In genomic region chrX:21375595-21376047, dm6 we compare ENCODE assay signal across 1 fruit fly cellular context.
A peak's percentile ranks its signal among the peaks of the same experiment; 100 is the strongest.
TF ChIP-seq lines count a peak whose summit lies in the region.

No protein-coding gene starts in this region.

TF ChIP-seq in whole organism, embryonic, 481 proteins besides CTCF, POLR2A, EP300 and RAD21 (continued from another document):
- TF ChIP-seq CG4730 (GFP tag; IDR thresholded peaks at IDR 0.05; lab: Robert Waterston, UW) (no peak), CG6254 (GFP tag; optimal IDR thresholded peaks at IDR 0.05; lab: Kevin White, UChicago) (no peak), CG12071 (GFP tag; optimal IDR thresholded peaks at IDR 0.05; lab: Kevin White, UChicago) (no peak), lmd (GFP tag; IDR thresholded peaks at IDR 0.05; lab: Robert Waterston, UW) (peak; percentile 47; the same call in 1 of the 2 replicates), Lpt (GFP tag; optimal IDR thresholded peaks at IDR 0.05; lab: Kevin White, UChicago) (no peak), CG4424 (GFP tag; optimal IDR thresholded peaks at IDR 0.05; lab: Kevin White, UChicago) (peak; percentile 36), CG3163 (GFP tag; optimal IDR thresholded peaks at IDR 0.05; lab: Kevin White, UChicago) (no peak), Stat92E (GFP tag; optimal IDR thresholded peaks at IDR 0.05; lab: Kevin White, UChicago) (no peak), shn (GFP tag; optimal IDR thresholded peaks at IDR 0.05; lab: Kevin White, UChicago) (no peak), abd-A (tag; optimal IDR thresholded peaks at IDR 0.05; lab: Kevin White, UChicago) (no peak), CG18262 (tag; optimal IDR thresholded peaks at IDR 0.05; lab: Kevin White, UChicago) (peak; percentile 47), CG11456 (GFP tag; IDR thresholded peaks at IDR 0.05; lab: Robert Waterston, UW) (no peak), CG32532 (GFP tag; IDR thresholded peaks at IDR 0.05; lab: Robert Waterston, UW) (peak; percentile 59), Xbp1 (GFP tag; optimal IDR thresholded peaks at IDR 0.05; lab: Kevin White, UChicago) (peak; percentile 28), pzg (GFP tag; optimal IDR thresholded peaks at IDR 0.05; lab: Kevin White, UChicago) (no peak), CG4854 (GFP tag; optimal IDR thresholded peaks at IDR 0.05; lab: Kevin White, UChicago) (no peak), zen (tag; optimal IDR thresholded peaks at IDR 0.05; lab: Kevin White, UChicago) (no peak), Doc3 (GFP tag; IDR thresholded peaks at IDR 0.05; lab: Robert Waterston, UW; ENCODE audit: partially characterized antibody) (no peak), Ravus (GFP tag; IDR thresholded peaks at IDR 0.05; lab: Robert Waterston, UW) (no peak), CG7928 (GFP tag; optimal IDR thresholded peaks at IDR 0.05; lab: Kevin White, UChicago) (no peak), sim (GFP tag; IDR thresholded peaks at IDR 0.05; lab: Robert Waterston, UW) (no peak), jumu (GFP tag; optimal IDR thresholded peaks at IDR 0.05; lab: Kevin White, UChicago) (no peak), crp (GFP tag; optimal IDR thresholded peaks at IDR 0.05; lab: Kevin White, UChicago) (peak in 1 of 2 experiments; percentile 62), BEAF-32 (GFP tag; optimal IDR thresholded peaks at IDR 0.05; lab: Kevin White, UChicago) (no peak), Gug (GFP tag; IDR thresholded peaks at IDR 0.05; lab: Robert Waterston, UW) (peak; percentile 36; the same call in 1 of the 4 replicates), ssp (GFP tag; IDR thresholded peaks at IDR 0.05; lab: Robert Waterston, UW) (no peak), CG10147 (GFP tag; optimal IDR thresholded peaks at IDR 0.05; lab: Kevin White, UChicago) (peak; percentile 49), hbn (GFP tag; IDR thresholded peaks at IDR 0.05; lab: Robert Waterston, UW; ENCODE audit: partially characterized antibody) (no peak), CG33213 (GFP tag; optimal IDR thresholded peaks at IDR 0.05; lab: Kevin White, UChicago) (no peak), sqz (GFP tag; optimal IDR thresholded peaks at IDR 0.05; lab: Kevin White, UChicago) (no peak), HmgZ (tag; optimal IDR thresholded peaks at IDR 0.05; lab: Kevin White, UChicago) (peak; percentile 10), hb (GFP tag; IDR thresholded peaks at IDR 0.05; lab: Robert Waterston, UW; ENCODE audit: partially characterized antibody) (no peak), tgo (GFP tag; IDR thresholded peaks at IDR 0.05; lab: Robert Waterston, UW) (peak; percentile 35; the same call in 1 of the 3 replicates), Optix (GFP tag; IDR thresholded peaks at IDR 0.05; lab: Robert Waterston, UW) (no peak), fd3F (GFP tag; optimal IDR thresholded peaks at IDR 0.05; lab: Kevin White, UChicago) (peak; percentile 1), CG4282 (GFP tag; optimal IDR thresholded peaks at IDR 0.05; lab: Kevin White, UChicago) (no peak), Fer3 (tag; optimal IDR thresholded peaks at IDR 0.05; lab: Kevin White, UChicago) (peak; percentile 31), CG34422 (GFP tag; IDR thresholded peaks at IDR 0.05; lab: Robert Waterston, UW) (no peak), fu2 (GFP tag; optimal IDR thresholded peaks at IDR 0.05; lab: Kevin White, UChicago) (no peak), CG9609 (GFP tag; optimal IDR thresholded peaks at IDR 0.05; lab: Kevin White, UChicago) (no peak), Fer1 (GFP tag; optimal IDR thresholded peaks at IDR 0.05; lab: Kevin White, UChicago) (peak; percentile 59), CG3847 (GFP tag; IDR thresholded peaks at IDR 0.05; lab: Robert Waterston, UW) (peak; percentile 13; the same call in 1 of the 2 replicates), CG7963 (GFP tag; IDR thresholded peaks at IDR 0.05; lab: Robert Waterston, UW; ENCODE audit: partially characterized antibody) (no peak), CG12299 (tag; optimal IDR thresholded peaks at IDR 0.05; lab: Kevin White, UChicago) (no peak), CG5245 (GFP tag; optimal IDR thresholded peaks at IDR 0.05; lab: Kevin White, UChicago) (no peak), CG7556 (GFP tag; optimal IDR thresholded peaks at IDR 0.05; lab: Kevin White, UChicago) (peak; percentile 70), CG8944 (GFP tag; optimal IDR thresholded peaks at IDR 0.05; lab: Kevin White, UChicago) (no peak), D19B (GFP tag; optimal IDR thresholded peaks at IDR 0.05; lab: Kevin White, UChicago) (no peak), CG3838 (GFP tag; optimal IDR thresholded peaks at IDR 0.05; lab: Kevin White, UChicago) (no peak), gsb-n (tag; optimal IDR thresholded peaks at IDR 0.05; lab: Kevin White, UChicago) (no peak), cas (GFP tag; IDR thresholded peaks at IDR 0.05; lab: Robert Waterston, UW) (no peak), CG7357 (GFP tag; IDR thresholded peaks at IDR 0.05; lab: Robert Waterston, UW) (no peak), CG9876 (GFP tag; optimal IDR thresholded peaks at IDR 0.05; lab: Kevin White, UChicago) (no peak), H15 (GFP tag; IDR thresholded peaks at IDR 0.05; lab: Robert Waterston, UW) (no peak), sob (GFP tag; IDR thresholded peaks at IDR 0.05; lab: Robert Waterston, UW) (no peak), Hr78 (GFP tag; optimal IDR thresholded peaks at IDR 0.05; lab: Kevin White, UChicago) (no peak), mld (GFP tag; IDR thresholded peaks at IDR 0.05; lab: Robert Waterston, UW; ENCODE audit: partially characterized antibody) (no peak), CG30403 (GFP tag; optimal IDR thresholded peaks at IDR 0.05; lab: Kevin White, UChicago) (peak; percentile 44), unpg (GFP tag; optimal IDR thresholded peaks at IDR 0.05; lab: Kevin White, UChicago) (peak; percentile 40), sug (tag; optimal IDR thresholded peaks at IDR 0.05; lab: Kevin White, UChicago) (peak; percentile 30), nom (GFP tag; optimal IDR thresholded peaks at IDR 0.05; lab: Kevin White, UChicago) (no peak), Dip3 (GFP tag; optimal IDR thresholded peaks at IDR 0.05; lab: Kevin White, UChicago) (no peak), Mes4 (GFP tag; optimal IDR thresholded peaks at IDR 0.05; lab: Kevin White, UChicago) (no peak), rib (GFP tag; IDR thresholded peaks at IDR 0.05; lab: Robert Waterston, UW) (no peak), CG10654 (GFP tag; optimal IDR thresholded peaks at IDR 0.05; lab: Kevin White, UChicago) (no peak), wek (GFP tag; optimal IDR thresholded peaks at IDR 0.05; lab: Kevin White, UChicago) (no peak), Kr (GFP tag; optimal IDR thresholded peaks at IDR 0.05; lab: Kevin White, UChicago) (no peak), CG17186 (GFP tag; optimal IDR thresholded peaks at IDR 0.05; lab: Kevin White, UChicago) (no peak), lbe (GFP tag; optimal IDR thresholded peaks at IDR 0.05; lab: Kevin White, UChicago) (peak; percentile 2), CG11723 (GFP tag; optimal IDR thresholded peaks at IDR 0.05; lab: Kevin White, UChicago) (no peak), sc (optimal IDR thresholded peaks at IDR 0.05; lab: Kevin White, UChicago) (no peak), sc (GFP tag; optimal IDR thresholded peaks at IDR 0.05; lab: Kevin White, UChicago) (no peak), H2.0 (GFP tag; IDR thresholded peaks at IDR 0.05; lab: Robert Waterston, UW) (no peak), NK7.1 (GFP tag; optimal IDR thresholded peaks at IDR 0.05; lab: Kevin White, UChicago) (no peak), gt (GFP tag; IDR thresholded peaks at IDR 0.05; lab: Robert Waterston, UW) (no peak), twi (tag; optimal IDR thresholded peaks at IDR 0.05; lab: Kevin White, UChicago) (no peak), CG2129 (GFP tag; IDR thresholded peaks at IDR 0.05; lab: Robert Waterston, UW; ENCODE audit: partially characterized antibody) (no peak), Asciz (GFP tag; optimal IDR thresholded peaks at IDR 0.05; lab: Kevin White, UChicago) (peak; percentile 29), kah (GFP tag; optimal IDR thresholded peaks at IDR 0.05; lab: Kevin White, UChicago) (no peak), Usf (GFP tag; optimal IDR thresholded peaks at IDR 0.05; lab: Kevin White, UChicago) (no peak), Fer2 (tag; optimal IDR thresholded peaks at IDR 0.05; lab: Kevin White, UChicago) (no peak), CG14050 (GFP tag; IDR thresholded peaks at IDR 0.05; lab: Robert Waterston, UW) (no peak), gro (GFP tag; optimal IDR thresholded peaks at IDR 0.05; lab: Kevin White, UChicago) (no peak), fd96Cb (tag; optimal IDR thresholded peaks at IDR 0.05; lab: Kevin White, UChicago) (peak; percentile 27), ham (GFP tag; IDR thresholded peaks at IDR 0.05; lab: Robert Waterston, UW) (no peak), Ssrp (tag; optimal IDR thresholded peaks at IDR 0.05; lab: Kevin White, UChicago) (peak; percentile 34), zfh1 (GFP tag; IDR thresholded peaks at IDR 0.05; lab: Robert Waterston, UW) (no peak), CG17568 (GFP tag; optimal IDR thresholded peaks at IDR 0.05; lab: Kevin White, UChicago) (no peak), CG2116 (GFP tag; optimal IDR thresholded peaks at IDR 0.05; lab: Kevin White, UChicago) (no peak), CG12942 (GFP tag; optimal IDR thresholded peaks at IDR 0.05; lab: Kevin White, UChicago) (no peak), salm (tag; optimal IDR thresholded peaks at IDR 0.05; lab: Kevin White, UChicago) (no peak), NFAT (GFP tag; IDR thresholded peaks at IDR 0.05; lab: Robert Waterston, UW) (0 out of 2 replicates have a peak, but pooled peaks have one; percentile 41), CG17612 (GFP tag; IDR thresholded peaks at IDR 0.05; lab: Robert Waterston, UW) (no peak), CG2678 (tag; optimal IDR thresholded peaks at IDR 0.05; lab: Kevin White, UChicago) (peak; percentile 75), nmo (GFP tag; optimal IDR thresholded peaks at IDR 0.05; lab: Kevin White, UChicago) (peak; percentile 42), kni (GFP tag; optimal IDR thresholded peaks at IDR 0.05; lab: Kevin White, UChicago) (no peak), run (tag; optimal IDR thresholded peaks at IDR 0.05; lab: Kevin White, UChicago) (no peak), CG17802 (tag; optimal IDR thresholded peaks at IDR 0.05; lab: Kevin White, UChicago) (no peak), CG11247 (GFP tag; IDR thresholded peaks at IDR 0.05; lab: Robert Waterston, UW) (no peak), lab (GFP tag; optimal IDR thresholded peaks at IDR 0.05; lab: Kevin White, UChicago) (peak; percentile 62), CG4360 (GFP tag; IDR thresholded peaks at IDR 0.05; lab: Robert Waterston, UW) (no peak), CG10543 (GFP tag; optimal IDR thresholded peaks at IDR 0.05; lab: Kevin White, UChicago) (no peak), CG9817 (tag; optimal IDR thresholded peaks at IDR 0.05; lab: Kevin White, UChicago) (peak; percentile 13), B-H1 (GFP tag; IDR thresholded peaks at IDR 0.05; lab: Robert Waterston, UW) (no peak), slou (GFP tag; optimal IDR thresholded peaks at IDR 0.05; lab: Kevin White, UChicago) (no peak), Hmx (GFP tag; optimal IDR thresholded peaks at IDR 0.05; lab: Kevin White, UChicago) (no peak), fru (optimal IDR thresholded peaks at IDR 0.05; lab: Kevin White, UChicago) (no peak), CG5180 (GFP tag; optimal IDR thresholded peaks at IDR 0.05; lab: Kevin White, UChicago) (no peak), CG8478 (optimal IDR thresholded peaks at IDR 0.05; lab: Kevin White, UChicago) (no peak), emc (GFP tag; optimal IDR thresholded peaks at IDR 0.05; lab: Kevin White, UChicago) (no peak), Dll (GFP tag; IDR thresholded peaks at IDR 0.05; lab: Robert Waterston, UW; ENCODE audit: partially characterized antibody) (no peak), luna (GFP tag; optimal IDR thresholded peaks at IDR 0.05; lab: Kevin White, UChicago) (no peak), Tbp (GFP tag; optimal IDR thresholded peaks at IDR 0.05; lab: Kevin White, UChicago) (no peak), unc-4 (GFP tag; IDR thresholded peaks at IDR 0.05; lab: Robert Waterston, UW; ENCODE audit: partially characterized antibody) (no peak), ranshi (GFP tag; IDR thresholded peaks at IDR 0.05; lab: Robert Waterston, UW) (0 out of 2 replicates have a peak, but pooled peaks have one; percentile 12), klu (GFP tag; IDR thresholded peaks at IDR 0.05; lab: Robert Waterston, UW) (no peak), Nf-YC (tag; optimal IDR thresholded peaks at IDR 0.05; lab: Kevin White, UChicago) (peak; percentile 24), Max (GFP tag; optimal IDR thresholded peaks at IDR 0.05; lab: Kevin White, UChicago) (no peak), CG11085 (GFP tag; IDR thresholded peaks at IDR 0.05; lab: Robert Waterston, UW) (no peak), Spps (tag; optimal IDR thresholded peaks at IDR 0.05; lab: Kevin White, UChicago) (no peak), grau (tag; optimal IDR thresholded peaks at IDR 0.05; lab: Kevin White, UChicago) (peak; percentile 65), CG4617 (GFP tag; optimal IDR thresholded peaks at IDR 0.05; lab: Kevin White, UChicago; ENCODE audit: borderline replicate concordance) (no peak), Chrac-16 (GFP tag; optimal IDR thresholded peaks at IDR 0.05; lab: Kevin White, UChicago) (peak; percentile 6), CG9932 (GFP tag; IDR thresholded peaks at IDR 0.05; lab: Robert Waterston, UW) (peak; percentile 69), dan (GFP tag; IDR thresholded peaks at IDR 0.05; lab: Robert Waterston, UW) (no peak), CG7786 (GFP tag; optimal IDR thresholded peaks at IDR 0.05; lab: Kevin White, UChicago) (no peak), CG2875 (GFP tag; optimal IDR thresholded peaks at IDR 0.05; lab: Kevin White, UChicago) (no peak), Hr3 (GFP tag; optimal IDR thresholded peaks at IDR 0.05; lab: Kevin White, UChicago) (peak; percentile 40)
